Fruit fly (Drosophila melanogaster): Measurements from ENCODE around the gene CG32982.

The CG32982 gene

DNA sequence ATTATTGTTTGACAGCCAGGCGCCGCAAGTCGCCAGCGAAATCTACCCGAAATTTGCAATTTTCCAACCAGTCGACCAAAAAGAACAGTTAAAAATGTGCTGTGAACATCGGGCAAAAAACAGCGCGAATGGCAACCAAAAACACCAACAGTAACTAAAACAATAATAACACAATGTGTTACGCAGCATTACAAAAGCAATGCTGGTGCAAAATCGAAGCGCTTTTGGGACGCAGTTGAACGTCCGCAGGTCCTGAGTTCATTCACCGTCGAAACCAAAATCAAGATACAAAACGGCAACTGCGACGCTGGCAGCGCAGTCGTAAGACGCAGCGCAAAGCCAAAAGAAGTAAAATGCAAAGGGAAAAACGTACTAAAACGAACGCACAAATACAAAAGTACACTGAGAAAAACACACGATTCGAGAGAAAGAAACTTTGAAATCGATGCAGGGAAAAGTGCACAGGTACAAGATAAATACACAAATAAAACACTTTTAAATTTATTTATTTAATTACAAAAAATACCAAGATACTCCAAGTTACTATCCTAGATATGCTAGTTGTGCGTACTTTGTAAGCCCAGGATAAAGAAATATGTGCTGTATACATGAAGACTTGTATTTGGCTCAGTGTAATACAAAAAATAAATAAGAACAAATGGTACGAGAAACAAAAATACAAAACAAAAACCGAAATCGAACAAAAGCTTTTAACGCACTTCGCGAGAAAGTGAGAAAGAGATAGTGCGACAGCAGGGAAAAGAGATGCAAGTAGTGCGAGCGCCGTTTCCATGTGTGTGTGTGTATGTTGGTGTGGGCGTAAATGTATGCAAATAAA, 85.5 kb downstream of the CG32982 start (continued):
- peak; percentile 79 for TF ChIP-seq dysf (GFP tag; IDR thresholded peaks at IDR 0.05)
- TF ChIP-seq Mad (GFP tag; optimal IDR thresholded peaks at IDR 0.05): peak; percentile 18
- TF ChIP-seq CG17912 (GFP tag; optimal IDR thresholded peaks at IDR 0.05): no peak
- TF ChIP-seq CG10543 (GFP tag; optimal IDR thresholded peaks at IDR 0.05): peak; percentile 13
- TF ChIP-seq CG5953 (GFP tag; IDR thresholded peaks at IDR 0.05): no peak
- TF ChIP-seq CG18476 (GFP tag; optimal IDR thresholded peaks at IDR 0.05): peak; percentile 50
- peak; percentile 40 for TF ChIP-seq CG1529 (GFP tag; optimal IDR thresholded peaks at IDR 0.05)
- no peak; the same call in 2 of the 3 replicates for TF ChIP-seq B-H1 (GFP tag; IDR thresholded peaks at IDR 0.05)
- TF ChIP-seq fd64A (GFP tag; optimal IDR thresholded peaks at IDR 0.05): peak; percentile 8
- TF ChIP-seq MESR4 (GFP tag; optimal IDR thresholded peaks at IDR 0.05): no peak
- peak; percentile 20 for TF ChIP-seq Dad (GFP tag; optimal IDR thresholded peaks at IDR 0.05)
- no peak for TF ChIP-seq CTCF (GFP tag; optimal IDR thresholded peaks at IDR 0.05)
- no peak for TF ChIP-seq crol (GFP tag; IDR thresholded peaks at IDR 0.05)
- TF ChIP-seq CG3995 (GFP tag; optimal IDR thresholded peaks at IDR 0.05): no peak
- no peak for TF ChIP-seq Antp (GFP tag; optimal IDR thresholded peaks at IDR 0.05)
- peak; percentile 57 for TF ChIP-seq ttk (GFP tag; IDR thresholded peaks at IDR 0.05)
- TF ChIP-seq yki (optimal IDR thresholded peaks at IDR 0.05): no peak
- TF ChIP-seq mam (GFP tag; optimal IDR thresholded peaks at IDR 0.05): no peak
- no peak for TF ChIP-seq pzg (GFP tag; optimal IDR thresholded peaks at IDR 0.05)
- TF ChIP-seq cwo (GFP tag; optimal IDR thresholded peaks at IDR 0.05): peak; percentile 64
- peak; percentile 50 for TF ChIP-seq ewg (GFP tag; optimal IDR thresholded peaks at IDR 0.05)
- no peak for TF ChIP-seq Optix (GFP tag; IDR thresholded peaks at IDR 0.05)
- no peak for TF ChIP-seq sim (GFP tag; IDR thresholded peaks at IDR 0.05)
- no peak for TF ChIP-seq jing (GFP tag; optimal IDR thresholded peaks at IDR 0.05)
- peak; percentile 76 for TF ChIP-seq CG8924 (tag; optimal IDR thresholded peaks at IDR 0.05)
- 0 out of 3 replicates have a peak, but pooled peaks have one; percentile 51 for TF ChIP-seq ci (GFP tag; IDR thresholded peaks at IDR 0.05)
- no peak for TF ChIP-seq zfh2 (GFP tag; optimal IDR thresholded peaks at IDR 0.05)
- TF ChIP-seq toy (GFP tag; IDR thresholded peaks at IDR 0.05): no peak
- no peak for TF ChIP-seq nerfin-2 (GFP tag; IDR thresholded peaks at IDR 0.05; ENCODE audit: partially characterized antibody)
- peak; percentile 5; the same call in 1 of the 2 replicates for TF ChIP-seq Rx (GFP tag; IDR thresholded peaks at IDR 0.05)
- no peak for TF ChIP-seq CG11085 (GFP tag; IDR thresholded peaks at IDR 0.05)
- TF ChIP-seq run (tag; optimal IDR thresholded peaks at IDR 0.05): no peak
- peak; percentile 1 for TF ChIP-seq caup (GFP tag; optimal IDR thresholded peaks at IDR 0.05; ENCODE audit: severe bottlenecking)
- no peak for TF ChIP-seq Poxn (GFP tag; IDR thresholded peaks at IDR 0.05)
- TF ChIP-seq CG9817 (tag; optimal IDR thresholded peaks at IDR 0.05): peak; percentile 60
- no peak for TF ChIP-seq CHES-1-like (GFP tag; optimal IDR thresholded peaks at IDR 0.05)
- no peak for TF ChIP-seq emc (GFP tag; optimal IDR thresholded peaks at IDR 0.05)
- no peak for TF ChIP-seq en (GFP tag; optimal IDR thresholded peaks at IDR 0.05)
- TF ChIP-seq CG4730 (GFP tag; IDR thresholded peaks at IDR 0.05): 0 out of 2 replicates have a peak, but pooled peaks have one; percentile 22
- TF ChIP-seq maf-S (GFP tag; optimal IDR thresholded peaks at IDR 0.05): no peak
- TF ChIP-seq CG12942 (GFP tag; optimal IDR thresholded peaks at IDR 0.05): peak; percentile 29
- TF ChIP-seq CG13775 (GFP tag; optimal IDR thresholded peaks at IDR 0.05): peak; percentile 38
- peak; percentile 79 for TF ChIP-seq CG13424 (tag; optimal IDR thresholded peaks at IDR 0.05)
- no peak for TF ChIP-seq CkIIα-i1 (GFP tag; IDR thresholded peaks at IDR 0.05)
- TF ChIP-seq CG30403 (GFP tag; optimal IDR thresholded peaks at IDR 0.05): peak; percentile 73
- peak; percentile 65 for TF ChIP-seq CG17568 (GFP tag; optimal IDR thresholded peaks at IDR 0.05)
- TF ChIP-seq Sry-β (GFP tag; optimal IDR thresholded peaks at IDR 0.05): no peak
- TF ChIP-seq gsb (GFP tag; IDR thresholded peaks at IDR 0.05): peak; percentile 45; the same call in 1 of the 2 replicates
- 0 out of 3 replicates have a peak, but pooled peaks have one; percentile 20 for TF ChIP-seq ase (GFP tag; IDR thresholded peaks at IDR 0.05)
- TF ChIP-seq chn (GFP tag; optimal IDR thresholded peaks at IDR 0.05): peak; percentile 6
- peak; percentile 33 for TF ChIP-seq CG31388 (GFP tag; optimal IDR thresholded peaks at IDR 0.05)

Measured in whole organism, embryonic.